Fruit fly (Drosophila melanogaster): ENCODE results near the gene CG9121.
A peak's percentile ranks its signal among the peaks of the same experiment; 100 is the strongest.

- TF ChIP-seq net (GFP tag; optimal IDR thresholded peaks at IDR 0.05) = peak; percentile 79
- peak; percentile 60 for TF ChIP-seq Hr39 (GFP tag; optimal IDR thresholded peaks at IDR 0.05)
- no peak for TF ChIP-seq CG1621 (tag; optimal IDR thresholded peaks at IDR 0.05)
- TF ChIP-seq svp (GFP tag) = no peak
- peak; percentile 92 for TF ChIP-seq Eip78C (GFP tag)
- peak; percentile 68 for TF ChIP-seq Met (GFP tag; optimal IDR thresholded peaks at IDR 0.05)
Measured at dm6 chr2L:5070797-5071579, 20.1 kb upstream of the CG9121 start, which contains the start of gene RpL37A.

All from whole organism, prepupa.